Worm (Caenorhabditis elegans) whole organism, L2 larva: ENCODE results near the gene sre-29.

Experiments used
- aly-2 ChIP-seq: fragments of 150-350 bp; optimal IDR thresholded peaks from 2 replicates; lab custom pipeline; 2014; ENCODE audit warnings: missing biosample characterization, missing genetic modification characterization
- ama-1 ChIP-seq: fragments of 150-350 bp; optimal IDR thresholded peaks from 2 replicates; lab custom pipeline; 2018; ENCODE audit warnings: inconsistent platforms
- ceh-16 ChIP-seq: fragments of 150-350 bp; optimal IDR thresholded peaks from 2 replicates; lab custom pipeline; 2014; ENCODE audit warnings: missing biosample characterization, missing genetic modification characterization
- elt-1 ChIP-seq: fragments of 150-350 bp; optimal IDR thresholded peaks from 2 replicates; lab custom pipeline; 2014; ENCODE audit warnings: missing biosample characterization, missing genetic modification characterization
- elt-3 ChIP-seq: sonication (generic microtip); optimal IDR thresholded peaks from 2 replicates; lab custom pipeline; 2017; ENCODE audit warnings: missing biosample characterization, missing genetic modification characterization
- fos-1 ChIP-seq: fragments of 150-350 bp; optimal IDR thresholded peaks from 2 replicates; lab custom pipeline; 2014; ENCODE audit warnings: missing biosample characterization, missing genetic modification characterization
- lin-13 ChIP-seq: fragments of 150-350 bp; optimal IDR thresholded peaks from 2 replicates; lab custom pipeline; 2014; ENCODE audit warnings: missing biosample characterization, missing genetic modification reagents, missing genetic modification characterization
- nhr-237 ChIP-seq: fragments of 150-350 bp; optimal IDR thresholded peaks from 2 replicates; lab custom pipeline; 2014; ENCODE audit warnings: missing biosample characterization, missing genetic modification characterization
- nhr-25 ChIP-seq: fragments of 150-350 bp; sonication (generic microtip); optimal IDR thresholded peaks from 3 replicates; lab custom pipeline; 2014; ENCODE audit warnings: missing biosample characterization, missing genetic modification characterization
- unc-62 ChIP-seq: fragments of 150-350 bp; optimal IDR thresholded peaks from 2 replicates; lab custom pipeline; 2014; ENCODE audit warnings: missing biosample characterization, missing genetic modification reagents, missing genetic modification characterization
- zag-1 ChIP-seq: fragments of 150-350 bp; optimal IDR thresholded peaks from 2 replicates; lab custom pipeline; 2014; ENCODE audit warnings: missing biosample characterization, missing genetic modification characterization
- ztf-11 ChIP-seq: sonication (generic microtip); optimal IDR thresholded peaks from 2 replicates; lab custom pipeline; 2017; ENCODE audit warnings: missing biosample characterization, missing genetic modification characterization

DNA sequence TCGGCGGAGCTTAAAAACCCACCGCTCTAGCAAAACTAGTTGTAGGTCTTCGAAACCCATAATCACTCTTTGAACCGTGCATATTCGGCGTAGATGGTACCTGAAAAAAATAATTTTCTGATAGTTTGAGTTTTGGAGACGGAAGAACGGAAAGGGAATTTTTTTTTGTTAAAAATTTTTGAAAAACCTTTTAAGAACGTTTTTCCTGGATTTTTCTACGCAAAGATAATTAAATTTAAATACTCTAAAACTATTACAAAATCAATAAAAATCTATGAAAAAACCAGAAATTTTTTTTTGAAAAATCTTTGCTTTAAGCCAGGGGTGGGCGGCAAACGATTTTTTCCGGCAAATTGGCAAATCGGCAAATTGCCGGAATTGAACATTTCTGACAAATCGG lies 22.3 kb downstream of the sre-29 start, which contains the start of gene marc-5:
- TF ChIP-seq fos-1 (tag; lab: Kevin White, UChicago), result no peak
- no peak for TF ChIP-seq elt-1
- TF ChIP-seq nhr-237 (tag; lab: Kevin White, UChicago), result no peak
- TF ChIP-seq aly-2, result no peak
- no peak for TF ChIP-seq ama-1
- no peak for TF ChIP-seq ceh-16
- no peak for TF ChIP-seq elt-3 (tag; lab: Kevin White, UChicago)
- no peak for TF ChIP-seq nhr-25 (tag; lab: Kevin White, UChicago)
- no peak for TF ChIP-seq lin-13 (GFP tag; lab: Kevin White, UChicago)
- no peak for TF ChIP-seq unc-62 (GFP tag; lab: Kevin White, UChicago)
- TF ChIP-seq ztf-11, result no peak
- no peak for TF ChIP-seq zag-1 (tag; lab: Kevin White, UChicago)
